Fruit fly (Drosophila melanogaster) S2 (cell line): Measurements from ENCODE around the gene CG10589.

Experiments used
- CG8478 ChIP-seq: fragments of >200 bp; optimal IDR thresholded peaks from 2 replicates; lab custom pipeline; 2018
- CTCF ChIP-seq, 2 experiments: fragments of >200 bp; optimal IDR thresholded peaks; 2 replicates each; lab custom pipeline; 2018

DNA sequence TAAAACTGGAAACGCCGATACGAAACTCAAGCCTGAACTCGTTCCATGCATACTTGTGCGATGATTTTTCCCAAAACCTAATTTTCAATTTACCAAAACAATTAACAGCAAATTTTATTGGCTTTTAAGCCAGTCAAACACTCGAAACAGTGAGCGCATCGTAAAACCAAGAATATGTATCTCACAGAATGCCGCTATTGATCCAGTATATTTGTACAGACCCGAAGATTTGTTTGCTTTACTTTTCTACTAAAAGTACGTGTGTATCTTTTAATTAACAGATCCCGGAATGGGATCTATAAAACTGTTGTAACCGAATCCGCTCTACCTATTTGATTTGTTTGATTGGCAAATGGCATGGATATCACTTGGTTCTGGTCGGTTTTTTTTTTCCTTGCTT lies 26.5 kb downstream of the CG10589 start:
- TF ChIP-seq CG8478 (lab: Kevin White, UChicago) (no peak), CTCF (optimal IDR thresholded peaks at IDR 0.05; lab: Kevin White, UChicago) (no peak)
